Worm (Caenorhabditis elegans) whole organism, L4 larva: Measurements from ENCODE around the gene gad-1.

Experiments
- Y5F2A.4 ChIP-seq: fragments of 200-800 bp; sonication (Bioruptor generic); optimal IDR thresholded peaks from 2 replicates; lab custom pipeline; 2018; ENCODE audit warnings: mild to moderate bottlenecking, missing genetic modification characterization, missing compliant biosample characterization
- aha-1 ChIP-seq: fragments of 150-350 bp; peaks from one replicate; lab custom pipeline; 2014; ENCODE audit warnings: missing biosample characterization, missing genetic modification characterization
- ceh-82 ChIP-seq: sonication (generic microtip); optimal IDR thresholded peaks from 2 replicates; lab custom pipeline; 2017; ENCODE audit warnings: missing biosample characterization, missing genetic modification characterization
- dpl-1 ChIP-seq: fragments of 150-350 bp; optimal IDR thresholded peaks from 2 replicates; lab custom pipeline; 2014; ENCODE audit warnings: missing biosample characterization, missing genetic modification reagents, missing genetic modification characterization
- pqm-1 ChIP-seq: sonication (generic microtip); optimal IDR thresholded peaks from 2 replicates; lab custom pipeline; 2017; ENCODE audit warnings: missing biosample characterization, missing genetic modification characterization
- snpc-4 ChIP-seq: fragments of 150-350 bp; optimal IDR thresholded peaks from 2 replicates; lab custom pipeline; 2014; ENCODE audit warnings: missing biosample characterization, missing genetic modification characterization

DNA sequence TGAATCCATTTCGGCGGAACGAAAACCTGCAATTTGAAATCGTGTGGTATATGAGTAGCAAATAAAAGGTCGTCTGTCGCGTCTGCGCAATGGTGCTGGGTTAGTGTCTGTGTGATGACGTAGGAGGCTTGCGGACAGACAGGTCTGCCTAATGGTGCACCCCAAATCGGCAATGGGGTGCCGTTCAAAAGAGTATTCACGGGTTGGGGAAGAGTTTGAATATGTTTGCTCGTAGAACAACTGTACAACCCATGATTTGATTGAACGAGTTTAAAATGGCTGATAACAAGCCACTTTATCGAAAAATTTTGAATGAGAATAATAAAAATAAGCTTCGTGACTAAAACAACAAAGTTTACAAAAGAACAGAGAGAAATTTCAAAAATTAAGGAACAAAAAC is 7.4 kb downstream of the gad-1 start, which contains the start of gene T05H4.11:
- no peak for TF ChIP-seq Y5F2A.4 (GFP tag; lab: Kevin White, UChicago)
- no peak for TF ChIP-seq dpl-1 (GFP tag; lab: Kevin White, UChicago)
- TF ChIP-seq ceh-82 (tag; lab: Kevin White, UChicago), result no peak
- peak; percentile 20 for TF ChIP-seq aha-1 (tag; lab: Kevin White, UChicago)
- TF ChIP-seq snpc-4, result no peak
- no peak for TF ChIP-seq pqm-1 (tag; lab: Kevin White, UChicago)
